Worm (Caenorhabditis elegans): ENCODE data around the gene ifbp-1.

- TF ChIP-seq hlh-30 (tag; optimal IDR thresholded peaks at IDR 0.05; ENCODE audit: insufficient read depth) = no peak
- TF ChIP-seq unc-86 (tag; optimal IDR thresholded peaks at IDR 0.05) = no peak
- no peak for TF ChIP-seq ceh-34 (tag; optimal IDR thresholded peaks at IDR 0.05)
- TF ChIP-seq K02D7.2 (tag; optimal IDR thresholded peaks at IDR 0.05) = no peak
These were observed 42.0 kb downstream of the ifbp-1 start for ce11 chrV:13338037-13338436.
